Worm (Caenorhabditis elegans) whole organism, L4/young adult: ENCODE data around the gene pals-30.

Experiments used
- W03F9.2 ChIP-seq: fragments of 150-350 bp; optimal IDR thresholded peaks from 2 replicates; lab custom pipeline; 2014; ENCODE audit warnings: missing biosample characterization, missing genetic modification characterization
- dao-5 ChIP-seq: sonication (generic microtip); optimal IDR thresholded peaks from 2 replicates; lab custom pipeline; 2016; ENCODE audit warnings: missing genotype, missing genetic modification characterization, moderate library complexity, missing compliant biosample characterization
- him-1 ChIP-seq: sonication (generic microtip); optimal IDR thresholded peaks from 2 replicates; lab custom pipeline; 2016; ENCODE audit warnings: missing genotype, missing genetic modification reagents, missing genetic modification characterization, missing compliant biosample characterization

ce11 chrIV:14523568-14523967 lies 28.2 kb downstream of the pals-30 start, which contains the start of gene srh-63:
- TF ChIP-seq W03F9.2 (tag; lab: Kevin White, UChicago), result no peak
- no peak for TF ChIP-seq dao-5 (tag; lab: Kevin White, UChicago)
- TF ChIP-seq him-1 (tag; lab: Kevin White, UChicago), result no peak
